Fruit fly (Drosophila melanogaster) whole organism, prepupa: ENCODE data around the gene CG7963.

Experiments
- Blimp-1 ChIP-seq: fragments of 200-800 bp; sonication (Bioruptor generic); optimal IDR thresholded peaks from 3 replicates; lab custom pipeline; 2017; ENCODE audit warnings: missing biosample characterization, missing genetic modification characterization, mild to moderate bottlenecking, moderate library complexity, missing genetic modification reagents
- CG10631 ChIP-seq: fragments of 200-800 bp; sonication (Bioruptor generic); optimal IDR thresholded peaks from 2 replicates; lab custom pipeline; 2016; ENCODE audit warnings: missing biosample characterization, missing genetic modification characterization
- CG11294 ChIP-seq: fragments of 200-800 bp; sonication (Bioruptor generic); IDR thresholded peaks from 2 replicates; pipeline ENCODE4 v1.3.6; 2022; ENCODE audit warnings: missing biosample characterization, missing genetic modification characterization
- CG11762 ChIP-seq: fragments of 200-800 bp; sonication (Bioruptor generic); optimal IDR thresholded peaks from 3 replicates; lab custom pipeline; 2016; ENCODE audit warnings: missing biosample characterization, missing genetic modification characterization; ENCODE audit not compliant: insufficient read depth
- CG11902 ChIP-seq: fragments of 200-800 bp; sonication (Bioruptor generic); optimal IDR thresholded peaks from 3 replicates; lab custom pipeline; 2016; ENCODE audit warnings: missing biosample characterization, missing genetic modification characterization
- CG16779 ChIP-seq: fragments of 200-800 bp; sonication (Bioruptor generic); optimal IDR thresholded peaks from 3 replicates; lab custom pipeline; 2017; ENCODE audit warnings: missing biosample characterization, mild to moderate bottlenecking, missing genetic modification characterization
- CG3032 ChIP-seq: fragments of 200-800 bp; optimal IDR thresholded peaks from 2 replicates; lab custom pipeline; 2019; ENCODE audit warnings: missing biosample characterization, mild to moderate bottlenecking, missing genetic modification characterization, moderate library complexity
- CG31627 ChIP-seq: fragments of 200-800 bp; sonication (Bioruptor generic); optimal IDR thresholded peaks from 3 replicates; lab custom pipeline; 2016; ENCODE audit warnings: missing biosample characterization, missing genetic modification characterization
- CG32006 ChIP-seq: fragments of 200-800 bp; sonication (Bioruptor generic); optimal IDR thresholded peaks from 3 replicates; lab custom pipeline; 2017; ENCODE audit warnings: missing biosample characterization, mild to moderate bottlenecking, missing genetic modification characterization
- CG34406 ChIP-seq: fragments of 200-800 bp; sonication (Bioruptor generic); optimal IDR thresholded peaks from 3 replicates; lab custom pipeline; 2016; ENCODE audit warnings: missing biosample characterization, missing genetic modification characterization
- CG4318 ChIP-seq: fragments of 200-800 bp; sonication (Bioruptor generic); optimal IDR thresholded peaks from 3 replicates; lab custom pipeline; 2017; ENCODE audit warnings: missing biosample characterization, mild to moderate bottlenecking, missing genetic modification characterization
- CG6163 ChIP-seq: fragments of 200-800 bp; sonication (Bioruptor generic); IDR thresholded peaks from 3 replicates; pipeline ENCODE4 v1.3.6; 2022; ENCODE audit warnings: missing biosample characterization, missing genetic modification characterization
- CG6276 ChIP-seq: fragments of 200-800 bp; sonication (Bioruptor generic); optimal IDR thresholded peaks from 2 replicates; lab custom pipeline; 2017; ENCODE audit warnings: missing biosample characterization, mild to moderate bottlenecking, missing genetic modification characterization
- CG6808 ChIP-seq: fragments of 200-800 bp; sonication (Bioruptor generic); optimal IDR thresholded peaks from 3 replicates; lab custom pipeline; 2017; ENCODE audit warnings: missing biosample characterization, missing genetic modification characterization, mild to moderate bottlenecking, moderate library complexity, missing genetic modification reagents
- CG7368 ChIP-seq: fragments of 200-800 bp; sonication (Bioruptor generic); optimal IDR thresholded peaks from 3 replicates; lab custom pipeline; 2016; ENCODE audit warnings: missing biosample characterization, missing genetic modification characterization
- CG8632 ChIP-seq: fragments of 200-800 bp; sonication (Bioruptor generic); optimal IDR thresholded peaks from 3 replicates; lab custom pipeline; 2016; ENCODE audit warnings: missing biosample characterization, missing genetic modification characterization
- CG9139 ChIP-seq: fragments of 200-800 bp; sonication (Bioruptor generic); optimal IDR thresholded peaks from 3 replicates; lab custom pipeline; 2017; ENCODE audit warnings: missing biosample characterization, mild to moderate bottlenecking, missing genetic modification characterization
- Eip75B ChIP-seq: fragments of 200-800 bp; sonication (Bioruptor generic); optimal IDR thresholded peaks from 3 replicates; lab custom pipeline; 2016; ENCODE audit warnings: missing biosample characterization, missing genetic modification characterization
- Eip78C ChIP-seq: fragments of 200-800 bp; sonication (Bioruptor generic); peaks from one replicate; lab custom pipeline; 2016; ENCODE audit warnings: missing biosample characterization, missing genetic modification characterization
- Eip93F ChIP-seq: fragments of 200-800 bp; sonication (Bioruptor generic); optimal IDR thresholded peaks from 2 replicates; lab custom pipeline; 2016; ENCODE audit warnings: missing biosample characterization, mild to moderate bottlenecking, missing genetic modification characterization
- Ets21C ChIP-seq: fragments of 200-800 bp; sonication (Bioruptor generic); optimal IDR thresholded peaks from 3 replicates; lab custom pipeline; 2016; ENCODE audit warnings: missing biosample characterization, missing genetic modification characterization
- Ets96B ChIP-seq: fragments of 200-800 bp; optimal IDR thresholded peaks from 2 replicates; lab custom pipeline; 2019; ENCODE audit warnings: missing biosample characterization, mild to moderate bottlenecking, missing genetic modification characterization, moderate library complexity
- Gug ChIP-seq: fragments of 200-800 bp; sonication (Bioruptor generic); IDR thresholded peaks from 2 replicates; pipeline ENCODE4 v1.3.6; 2022; ENCODE audit warnings: missing biosample characterization, missing genetic modification characterization
- Hr4 ChIP-seq: fragments of 200-800 bp; sonication (Bioruptor generic); optimal IDR thresholded peaks from 3 replicates; lab custom pipeline; 2016; ENCODE audit warnings: missing biosample characterization, missing genetic modification characterization
- Met ChIP-seq: fragments of 200-800 bp; sonication (Bioruptor generic); optimal IDR thresholded peaks from 3 replicates; lab custom pipeline; 2016; ENCODE audit warnings: missing biosample characterization, missing genetic modification characterization
- OdsH ChIP-seq: fragments of 200-800 bp; sonication (Bioruptor generic); optimal IDR thresholded peaks from 3 replicates; lab custom pipeline; 2016; ENCODE audit warnings: missing biosample characterization, missing genetic modification characterization
- Smox ChIP-seq: fragments of 200-800 bp; sonication (Bioruptor generic); optimal IDR thresholded peaks from 3 replicates; lab custom pipeline; 2016; ENCODE audit warnings: missing biosample characterization, missing genetic modification characterization
- Sox14 ChIP-seq: fragments of 200-800 bp; sonication (Bioruptor generic); optimal IDR thresholded peaks from 3 replicates; lab custom pipeline; 2016; ENCODE audit warnings: missing biosample characterization, missing genetic modification characterization
- Sox15 ChIP-seq: fragments of 200-800 bp; sonication (Bioruptor generic); optimal IDR thresholded peaks from 3 replicates; lab custom pipeline; 2016; ENCODE audit warnings: missing biosample characterization, missing genetic modification characterization
- achi ChIP-seq: fragments of 200-800 bp; sonication (Bioruptor generic); optimal IDR thresholded peaks from 3 replicates; lab custom pipeline; 2016; ENCODE audit warnings: missing biosample characterization, missing genetic modification characterization
- acj6 ChIP-seq: fragments of 200-800 bp; sonication (Bioruptor generic); optimal IDR thresholded peaks from 3 replicates; lab custom pipeline; 2016; ENCODE audit warnings: missing biosample characterization, missing genetic modification characterization
- cyc ChIP-seq: fragments of 200-800 bp; sonication (Bioruptor generic); optimal IDR thresholded peaks from 3 replicates; lab custom pipeline; 2016; ENCODE audit warnings: missing biosample characterization, missing genetic modification characterization
- dac ChIP-seq: fragments of 200-800 bp; sonication (Bioruptor generic); optimal IDR thresholded peaks from 2 replicates; lab custom pipeline; 2017; ENCODE audit warnings: missing biosample characterization, mild to moderate bottlenecking, missing genetic modification characterization
- dsx ChIP-seq: fragments of 200-800 bp; optimal IDR thresholded peaks from 3 replicates; lab custom pipeline; 2019; ENCODE audit warnings: missing biosample characterization, mild to moderate bottlenecking, missing genetic modification characterization, moderate library complexity; ENCODE audit not compliant: poor library complexity, severe bottlenecking
- eg ChIP-seq: fragments of 200-800 bp; sonication (Bioruptor generic); IDR thresholded peaks from 3 replicates; pipeline ENCODE4 v1.3.6; 2022; ENCODE audit warnings: missing biosample characterization, missing genetic modification characterization
- fd85E ChIP-seq: fragments of 200-800 bp; sonication (Bioruptor generic); optimal IDR thresholded peaks from 3 replicates; lab custom pipeline; 2016; ENCODE audit warnings: missing biosample characterization, missing genetic modification characterization
- fkh ChIP-seq: fragments of 200-800 bp; sonication (Bioruptor generic); optimal IDR thresholded peaks from 3 replicates; lab custom pipeline; 2017; ENCODE audit warnings: missing biosample characterization, mild to moderate bottlenecking, missing genetic modification characterization, moderate library complexity
- net ChIP-seq: fragments of 200-800 bp; sonication (Bioruptor generic); optimal IDR thresholded peaks from 3 replicates; lab custom pipeline; 2016; ENCODE audit warnings: missing biosample characterization, missing genetic modification characterization
- pdm3 ChIP-seq: fragments of 200-800 bp; sonication (Bioruptor generic); optimal IDR thresholded peaks from 3 replicates; lab custom pipeline; 2016; ENCODE audit warnings: missing biosample characterization, missing genetic modification characterization
- salr ChIP-seq, 2 experiments: fragments of 200-800 bp; sonication (Bioruptor generic); optimal IDR thresholded peaks; 3 replicates each; lab custom pipeline; 2016 to 2018; ENCODE audit warnings: missing biosample characterization in 2 of 2, missing genetic modification characterization in 2 of 2, mild to moderate bottlenecking in 1 of 2
- spab ChIP-seq: fragments of 200-800 bp; sonication (Bioruptor generic); optimal IDR thresholded peaks from 2 replicates; lab custom pipeline; 2017; ENCODE audit warnings: missing biosample characterization, mild to moderate bottlenecking, missing genetic modification characterization, missing genetic modification reagents
- ss ChIP-seq, 2 experiments: fragments of 200-800 bp; sonication (Bioruptor generic); optimal IDR thresholded peaks; 2 replicates in 1 of 2; 3 replicates in 1 of 2; lab custom pipeline; 2017 to 2018; ENCODE audit warnings: mild to moderate bottlenecking in 2 of 2, missing biosample characterization in 2 of 2, missing genetic modification characterization in 2 of 2, moderate library complexity in 1 of 2
- svp ChIP-seq: fragments of 200-800 bp; sonication (Bioruptor generic); peaks from one replicate; lab custom pipeline; 2016; ENCODE audit warnings: missing biosample characterization, missing genetic modification characterization

The CG7963 gene

dm6 chr3R:8327967-8328789, 34.4 kb upstream of the CG7963 start:
- TF ChIP-seq Eip93F (GFP tag; lab: Kevin White, UChicago) (no peak), Ets96B (tag; lab: Kevin White, UChicago) (no peak), fkh (GFP tag; lab: Kevin White, UChicago) (no peak), CG11762 (GFP tag; lab: Kevin White, UChicago) (no peak), dsx (GFP tag; lab: Kevin White, UChicago) (peak; percentile 93), CG10631 (GFP tag; lab: Kevin White, UChicago) (no peak), svp (GFP tag; lab: Kevin White, UChicago) (peak; percentile 62)

dm6 chr3R:8329628-8330027, 33.0 kb upstream of the CG7963 start:
- TF ChIP-seq dsx (GFP tag; lab: Kevin White, UChicago) (peak; percentile 54), OdsH (GFP tag; lab: Kevin White, UChicago) (no peak), CG11902 (GFP tag; lab: Kevin White, UChicago) (no peak), Sox15 (GFP tag; lab: Kevin White, UChicago) (no peak), svp (GFP tag; lab: Kevin White, UChicago) (peak; percentile 99)

- TF ChIP-seq Sox14 (peak; percentile 93), CG4318 (GFP tag; lab: Kevin White, UChicago) (peak; percentile 98), CG8632 (GFP tag; lab: Kevin White, UChicago) (peak; percentile 94), Eip75B (peak; percentile 90), Sox15 (GFP tag; lab: Kevin White, UChicago) (peak; percentile 95), ss (GFP tag; optimal IDR thresholded peaks at IDR 0.05; lab: Kevin White, UChicago) (peak; percentile 93 to 97), pdm3 (GFP tag; lab: Kevin White, UChicago) (peak; percentile 96), net (GFP tag; lab: Kevin White, UChicago) (peak; percentile 95), salr (GFP tag; optimal IDR thresholded peaks at IDR 0.05; lab: Kevin White, UChicago) (peak; percentile 72 to 98), Met (peak; percentile 91), Smox (peak; percentile 90), eg (GFP tag; lab: Robert Waterston, UW) (peak; percentile 91), CG6276 (GFP tag; lab: Kevin White, UChicago) (peak; percentile 97), Eip93F (GFP tag; lab: Kevin White, UChicago) (peak; percentile 24), dac (GFP tag; lab: Kevin White, UChicago) (peak; percentile 95), CG9139 (GFP tag; lab: Kevin White, UChicago) (peak; percentile 89), Blimp-1 (GFP tag; lab: Kevin White, UChicago) (peak; percentile 89), cyc (GFP tag; lab: Kevin White, UChicago) (peak; percentile 93), Gug (GFP tag; lab: Robert Waterston, UW) (peak; percentile 92), Ets21C (GFP tag; lab: Kevin White, UChicago) (peak; percentile 82), CG31627 (peak; percentile 90), CG32006 (peak; percentile 99), spab (GFP tag; lab: Kevin White, UChicago) (peak; percentile 95), svp (GFP tag; lab: Kevin White, UChicago) (peak; percentile 96), Ets96B (tag; lab: Kevin White, UChicago) (peak; percentile 96), Eip78C (GFP tag; lab: Kevin White, UChicago) (peak; percentile 99), CG34406 (GFP tag; lab: Kevin White, UChicago) (peak; percentile 93), CG16779 (peak; percentile 91), CG11294 (GFP tag; lab: Robert Waterston, UW) (peak; percentile 87), Hr4 (GFP tag; lab: Kevin White, UChicago) (peak; percentile 97), CG6808 (GFP tag; lab: Kevin White, UChicago) (peak; percentile 97), achi (GFP tag; lab: Kevin White, UChicago) (peak; percentile 96), CG6163 (GFP tag; lab: Robert Waterston, UW) (peak; percentile 88), fd85E (GFP tag; lab: Kevin White, UChicago) (peak; percentile 60), CG7368 (GFP tag; lab: Kevin White, UChicago) (peak; percentile 93), CG3032 (tag; lab: Kevin White, UChicago) (peak; percentile 98), acj6 (GFP tag; lab: Kevin White, UChicago) (peak; percentile 97)
Observed at dm6 chr3R:8333768-8334470, 28.7 kb upstream of the CG7963 start, which contains the start of gene Poxm. Poxm (minus strand) TSS chr3R:8333792.
